Fruit fly (Drosophila melanogaster) whole organism, adult: ENCODE results near the gene vret.

Experiments used
- CG11617 ChIP-seq: fragments of 200-800 bp; sonication (Bioruptor generic); optimal IDR thresholded peaks from 2 replicates; lab custom pipeline; 2017; ENCODE audit warnings: mild to moderate bottlenecking, missing biosample characterization, missing genetic modification reagents, missing genetic modification characterization
- CG1620 ChIP-seq: fragments of 200-800 bp; sonication (Bioruptor generic); optimal IDR thresholded peaks from 2 replicates; lab custom pipeline; 2016; ENCODE audit warnings: missing biosample characterization, missing genetic modification characterization
- CG5204 ChIP-seq: fragments of 200-800 bp; sonication (Bioruptor generic); optimal IDR thresholded peaks from 2 replicates; lab custom pipeline; 2016; ENCODE audit warnings: missing biosample characterization, missing genetic modification characterization
- CG7045 ChIP-seq: fragments of 200-800 bp; sonication (Bioruptor generic); optimal IDR thresholded peaks from 2 replicates; lab custom pipeline; 2017; ENCODE audit warnings: missing biosample characterization, mild to moderate bottlenecking, missing genetic modification characterization
- CG7101 ChIP-seq: fragments of 200-800 bp; sonication (Bioruptor generic); optimal IDR thresholded peaks from 2 replicates; lab custom pipeline; 2018; ENCODE audit warnings: missing biosample characterization, mild to moderate bottlenecking, missing genetic modification characterization, moderate library complexity
- Crg-1 ChIP-seq: fragments of 200-800 bp; sonication (Bioruptor generic); optimal IDR thresholded peaks from 2 replicates; lab custom pipeline; 2016; ENCODE audit warnings: missing biosample characterization, missing genetic modification characterization
- Hr96 ChIP-seq: fragments of 200-800 bp; sonication (Bioruptor generic); optimal IDR thresholded peaks from 2 replicates; lab custom pipeline; 2016; ENCODE audit warnings: missing biosample characterization, missing genetic modification characterization
- Mnt ChIP-seq: fragments of 200-800 bp; sonication (Bioruptor generic); optimal IDR thresholded peaks from 2 replicates; lab custom pipeline; 2016; ENCODE audit warnings: missing biosample characterization, mild to moderate bottlenecking, missing genetic modification characterization
- cic ChIP-seq: fragments of 200-800 bp; sonication (Bioruptor generic); optimal IDR thresholded peaks from 2 replicates; lab custom pipeline; 2017; ENCODE audit warnings: missing biosample characterization, mild to moderate bottlenecking, missing genetic modification characterization, moderate library complexity
- cnc ChIP-seq, 2 experiments: fragments of >200 bp; optimal IDR thresholded peaks; 2 replicates each; lab custom pipeline; 2017
- kay ChIP-seq: fragments of 200-800 bp; sonication (Bioruptor generic); peaks from one replicate; lab custom pipeline; 2016; ENCODE audit warnings: missing biosample characterization, missing genetic modification characterization, borderline replicate concordance
- ovo ChIP-seq: fragments of 200-800 bp; sonication (Bioruptor generic); optimal IDR thresholded peaks from 2 replicates; lab custom pipeline; 2016; ENCODE audit warnings: missing biosample characterization, missing genetic modification characterization
- tj ChIP-seq: fragments of 200-800 bp; sonication (Bioruptor generic); optimal IDR thresholded peaks from 3 replicates; lab custom pipeline; 2017; ENCODE audit warnings: missing biosample characterization, mild to moderate bottlenecking, missing genetic modification characterization, moderate library complexity

DNA sequence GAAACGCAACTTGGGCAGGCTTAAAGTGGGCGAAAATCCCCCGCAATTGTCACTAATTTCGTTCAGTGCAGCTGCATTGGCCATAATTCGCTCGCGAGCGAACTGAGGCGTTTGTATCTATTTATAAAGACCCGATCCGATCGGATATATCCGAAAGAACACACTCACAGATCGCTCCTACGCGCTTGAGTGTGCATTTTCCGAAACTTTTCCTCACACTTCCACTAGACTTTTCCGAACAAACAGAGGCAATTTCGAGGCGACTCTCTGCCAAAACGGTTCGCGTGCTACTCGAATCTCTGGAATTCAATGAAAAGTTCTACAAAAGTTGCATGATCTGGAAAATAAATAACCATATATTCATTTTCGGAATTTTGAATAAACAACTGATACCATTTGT lies 43.6 kb downstream of the vret start, which contains the start of the genes CG6972 and CCAP:
- TF ChIP-seq cnc (optimal IDR thresholded peaks at IDR 0.05; lab: Kevin White, UChicago) (no peak), CG1620 (no peak), CG7045 (GFP tag; lab: Kevin White, UChicago) (no peak), CG5204 (GFP tag; lab: Kevin White, UChicago) (no peak), cic (GFP tag; lab: Kevin White, UChicago) (no peak), kay (GFP tag; lab: Kevin White, UChicago) (no peak), ovo (GFP tag; lab: Kevin White, UChicago) (no peak), CG11617 (GFP tag; lab: Kevin White, UChicago) (no peak), CG7101 (tag; lab: Kevin White, UChicago) (no peak), tj (no peak), Crg-1 (GFP tag; lab: Kevin White, UChicago) (no peak), Mnt (GFP tag; lab: Kevin White, UChicago) (no peak), Hr96 (no peak)
